Fruit fly (Drosophila melanogaster): ENCODE measurements around the gene MnM.

MnM gene

DNA sequence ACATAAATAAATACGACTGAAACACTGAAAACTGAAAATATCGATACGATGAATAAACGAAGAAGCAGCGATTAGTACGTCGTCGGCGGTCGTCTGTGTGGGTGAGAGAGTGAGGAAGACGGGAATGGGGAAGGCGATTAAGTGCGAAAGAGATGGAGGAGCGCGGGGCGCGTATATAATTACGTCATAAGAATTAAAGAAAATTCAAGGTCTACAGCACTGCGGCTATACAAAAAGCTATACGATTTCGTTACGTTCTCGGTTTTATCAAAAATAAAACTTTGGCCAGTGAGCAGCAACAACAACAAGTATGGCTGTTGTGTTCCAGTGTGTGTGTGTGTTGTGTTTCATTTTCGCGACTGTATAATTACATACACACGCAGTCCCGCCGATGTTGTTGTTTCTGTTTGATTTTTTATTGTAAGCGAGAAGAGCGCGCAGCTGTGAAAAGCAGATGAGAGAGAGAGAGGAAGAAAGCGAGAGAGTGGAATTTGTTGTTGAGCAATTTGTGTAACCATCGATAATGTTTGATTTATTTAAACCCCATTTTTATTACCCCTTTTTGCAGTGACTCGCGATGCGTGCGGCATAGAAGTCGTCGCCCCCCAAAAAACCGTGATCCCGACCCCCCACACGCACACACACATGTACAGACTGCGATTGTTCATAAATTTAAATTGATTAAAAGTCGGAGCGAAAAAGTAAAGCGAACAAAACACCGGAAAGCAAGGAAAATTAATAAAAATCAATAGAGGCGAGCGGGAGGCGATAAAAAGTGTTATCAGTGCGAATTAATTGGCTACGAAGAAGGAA lies 29.1 kb downstream of the MnM start (continued):
- no peak for TF ChIP-seq Dfd (GFP tag; optimal IDR thresholded peaks at IDR 0.05)
- no peak for TF ChIP-seq salm (tag; optimal IDR thresholded peaks at IDR 0.05)
- TF ChIP-seq fd102C (GFP tag; optimal IDR thresholded peaks at IDR 0.05) = no peak
- no peak for TF ChIP-seq trem (tag; optimal IDR thresholded peaks at IDR 0.05)
- TF ChIP-seq run (tag; optimal IDR thresholded peaks at IDR 0.05) = no peak
- TF ChIP-seq Nf-YB (GFP tag; optimal IDR thresholded peaks at IDR 0.05) = no peak
- TF ChIP-seq CG6683 (GFP tag; optimal IDR thresholded peaks at IDR 0.05) = no peak
- TF ChIP-seq CG30403 (GFP tag; optimal IDR thresholded peaks at IDR 0.05) = no peak
- no peak for TF ChIP-seq Stat92E (GFP tag; optimal IDR thresholded peaks at IDR 0.05)
- no peak for TF ChIP-seq CkIIα-i1 (GFP tag; IDR thresholded peaks at IDR 0.05)
- TF ChIP-seq CG17186 (GFP tag; optimal IDR thresholded peaks at IDR 0.05) = no peak

DNA sequence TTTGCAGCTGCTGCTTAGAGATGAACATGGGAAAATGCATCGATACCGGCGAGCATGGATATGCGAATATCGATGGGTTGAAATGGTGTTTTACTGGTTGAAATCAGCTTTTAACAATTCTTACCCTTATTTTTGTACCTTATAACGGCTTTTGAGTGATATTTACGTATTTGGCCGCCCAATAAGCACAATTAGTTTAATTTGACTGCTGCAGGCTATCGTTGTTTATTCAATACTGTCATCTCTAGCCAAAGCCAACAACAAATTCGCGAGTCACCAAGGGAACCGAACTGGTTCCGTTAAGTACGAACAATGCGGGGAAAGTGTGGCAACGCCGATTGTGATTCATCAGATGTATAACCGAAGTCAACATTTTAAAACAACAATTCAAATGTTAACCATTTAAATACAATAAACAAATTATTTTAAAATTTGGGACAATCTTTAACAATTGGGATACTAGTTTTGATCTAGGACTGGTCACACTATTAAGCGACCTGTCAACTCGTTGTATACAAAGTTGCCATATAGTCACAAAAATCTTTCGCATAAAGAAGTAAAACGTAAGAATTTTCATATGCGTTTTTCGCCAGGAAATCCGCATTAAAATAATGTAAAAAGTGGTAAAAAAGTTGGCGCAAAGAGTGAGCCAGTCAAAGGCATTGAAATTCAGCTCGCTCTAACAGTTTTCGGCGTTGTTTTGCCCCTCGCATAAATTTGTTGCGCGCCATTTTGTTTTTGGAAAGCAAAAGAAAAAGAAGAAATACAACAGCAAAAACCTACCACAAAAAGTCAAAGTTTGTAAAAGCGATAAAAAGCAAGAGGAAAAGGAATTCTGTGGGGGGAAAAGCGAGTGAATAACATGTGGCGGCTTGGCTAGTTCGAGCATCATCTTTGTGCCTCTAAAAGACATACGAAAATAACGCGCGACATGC lies 30.0 kb downstream of the MnM start, which contains the start of the genes Usp5 and BtbVII:
Usp5 (minus strand) TSS at position 234 of the 935 bp plus-strand sequence.
BtbVII (plus strand) TSS at position 522 of the 935 bp plus-strand sequence.
- TF ChIP-seq Elba2 (GFP tag; optimal IDR thresholded peaks at IDR 0.05) = peak; percentile 96
- no peak for TF ChIP-seq Rx (GFP tag; IDR thresholded peaks at IDR 0.05)
- TF ChIP-seq scrt (GFP tag; optimal IDR thresholded peaks at IDR 0.05) = no peak
- peak; percentile 49; the same call in 1 of the 2 replicates for TF ChIP-seq E2f2 (GFP tag; IDR thresholded peaks at IDR 0.05)
- TF ChIP-seq yki (optimal IDR thresholded peaks at IDR 0.05) = no peak
- TF ChIP-seq CG7357 (GFP tag; IDR thresholded peaks at IDR 0.05) = 0 out of 3 replicates have a peak, but pooled peaks have one; percentile 12
- peak; percentile 60; the same call in 1 of the 3 replicates for TF ChIP-seq tgo (GFP tag; IDR thresholded peaks at IDR 0.05)
- TF ChIP-seq Pdp1 (GFP tag; optimal IDR thresholded peaks at IDR 0.05) = peak; percentile 61 to 69
- TF ChIP-seq CG4424 (GFP tag; optimal IDR thresholded peaks at IDR 0.05) = peak; percentile 28
- peak; percentile 49 for TF ChIP-seq tup (GFP tag; optimal IDR thresholded peaks at IDR 0.05)
- no peak for TF ChIP-seq ham (GFP tag; IDR thresholded peaks at IDR 0.05)
- TF ChIP-seq so (GFP tag; IDR thresholded peaks at IDR 0.05) = 0 out of 3 replicates have a peak, but pooled peaks have one; percentile 7
- peak; percentile 24 for TF ChIP-seq schlank (tag; optimal IDR thresholded peaks at IDR 0.05)
- peak; percentile 49 for TF ChIP-seq CoRest (tag; optimal IDR thresholded peaks at IDR 0.05)
- TF ChIP-seq CG6765 (GFP tag; optimal IDR thresholded peaks at IDR 0.05) = peak; percentile 27
- peak; percentile 73 for TF ChIP-seq HLH54F (GFP tag; optimal IDR thresholded peaks at IDR 0.05)
- peak; percentile 75 for TF ChIP-seq mam (GFP tag; optimal IDR thresholded peaks at IDR 0.05)
- TF ChIP-seq CG9817 (tag; optimal IDR thresholded peaks at IDR 0.05) = peak; percentile 39
- peak; percentile 47; the same call in 1 of the 2 replicates for TF ChIP-seq H2.0 (GFP tag; IDR thresholded peaks at IDR 0.05)
- TF ChIP-seq nerfin-1 (tag; optimal IDR thresholded peaks at IDR 0.05) = peak; percentile 10
- 0 out of 2 replicates have a peak, but pooled peaks have one; percentile 27 for TF ChIP-seq CG6689 (GFP tag; IDR thresholded peaks at IDR 0.05)
- TF ChIP-seq CG34422 (GFP tag; IDR thresholded peaks at IDR 0.05) = peak; percentile 86; the same call in 1 of the 3 replicates
- peak; percentile 76 for TF ChIP-seq Rfx (GFP tag; IDR thresholded peaks at IDR 0.05)
- no peak for TF ChIP-seq cg (GFP tag; optimal IDR thresholded peaks at IDR 0.05)
- TF ChIP-seq lab (GFP tag; optimal IDR thresholded peaks at IDR 0.05) = peak; percentile 67
- TF ChIP-seq CG8290 (GFP tag; optimal IDR thresholded peaks at IDR 0.05) = peak; percentile 82
- TF ChIP-seq CG8290 (tag; optimal IDR thresholded peaks at IDR 0.05) = peak in 1 of 2 experiments; percentile 80
- no peak for TF ChIP-seq dimm (GFP tag; IDR thresholded peaks at IDR 0.05)
- TF ChIP-seq maf-S (GFP tag; optimal IDR thresholded peaks at IDR 0.05) = peak; percentile 49
- peak; percentile 46 for TF ChIP-seq ind (GFP tag; optimal IDR thresholded peaks at IDR 0.05)
- TF ChIP-seq kay (GFP tag; optimal IDR thresholded peaks at IDR 0.05) = peak; percentile 70
- TF ChIP-seq CG3281 (GFP tag; optimal IDR thresholded peaks at IDR 0.05) = peak; percentile 44
- peak; percentile 96 for TF ChIP-seq vnd (GFP tag; IDR thresholded peaks at IDR 0.05; ENCODE audit: partially characterized antibody)
- TF ChIP-seq gfzf (GFP tag; optimal IDR thresholded peaks at IDR 0.05) = peak; percentile 78
- no peak for TF ChIP-seq oc (tag; optimal IDR thresholded peaks at IDR 0.05)
